Fruit fly (Drosophila melanogaster): ENCODE measurements around the gene RpL17.

Gene RpL17

dm6 chrX:6756175-6756718 is 12.2 kb upstream of the RpL17 start, which contains the start of gene sov (continued):
- peak; percentile 25; the same call in 1 of the 2 replicates for TF ChIP-seq MBD-R2 (GFP tag; IDR thresholded peaks at IDR 0.05)
- no peak for TF ChIP-seq CG17568 (GFP tag; optimal IDR thresholded peaks at IDR 0.05)
- peak; percentile 15 for TF ChIP-seq CG34376 (GFP tag; optimal IDR thresholded peaks at IDR 0.05)
- no peak for TF ChIP-seq CG31365 (tag; optimal IDR thresholded peaks at IDR 0.05)
- no peak for TF ChIP-seq NC2β (GFP tag; optimal IDR thresholded peaks at IDR 0.05)
- TF ChIP-seq ash1 (GFP tag; optimal IDR thresholded peaks at IDR 0.05), result no peak
- TF ChIP-seq CG3847 (GFP tag; IDR thresholded peaks at IDR 0.05), result 0 out of 2 replicates have a peak, but pooled peaks have one; percentile 10
- peak; percentile 74 for TF ChIP-seq bbx (GFP tag; IDR thresholded peaks at IDR 0.05; ENCODE audit: partially characterized antibody)
- no peak for TF ChIP-seq CG17359 (tag; optimal IDR thresholded peaks at IDR 0.05)
- TF ChIP-seq CG8388 (GFP tag; optimal IDR thresholded peaks at IDR 0.05), result no peak
- no peak for TF ChIP-seq CG6175 (GFP tag; IDR thresholded peaks at IDR 0.05)
- no peak for TF ChIP-seq tap (tag; optimal IDR thresholded peaks at IDR 0.05)
- no peak for TF ChIP-seq Ets65A (GFP tag)
- TF ChIP-seq CG32767 (GFP tag; IDR thresholded peaks at IDR 0.05), result no peak
- TF ChIP-seq gfzf (GFP tag; optimal IDR thresholded peaks at IDR 0.05), result peak; percentile 76
- 0 out of 3 replicates have a peak, but pooled peaks have one; percentile 22 for TF ChIP-seq CG2199 (GFP tag; IDR thresholded peaks at IDR 0.05)
- TF ChIP-seq hkb (optimal IDR thresholded peaks at IDR 0.05), result no peak
- TF ChIP-seq hkb (GFP tag; IDR thresholded peaks at IDR 0.05), result no peak
- no peak for TF ChIP-seq HmgD (GFP tag; optimal IDR thresholded peaks at IDR 0.05)
- peak; percentile 81 for TF ChIP-seq inv (GFP tag; IDR thresholded peaks at IDR 0.05; ENCODE audit: partially characterized antibody)
- peak; percentile 49 for TF ChIP-seq Hmr (GFP tag; optimal IDR thresholded peaks at IDR 0.05)
- peak; percentile 80 for TF ChIP-seq Bgb (GFP tag; IDR thresholded peaks at IDR 0.05; ENCODE audit: partially characterized antibody)
- peak; percentile 88 for TF ChIP-seq unc-4 (GFP tag; IDR thresholded peaks at IDR 0.05; ENCODE audit: partially characterized antibody)
- no peak for TF ChIP-seq fd102C (GFP tag; optimal IDR thresholded peaks at IDR 0.05)
- no peak for TF ChIP-seq CoRest (tag; optimal IDR thresholded peaks at IDR 0.05)
- TF ChIP-seq CG9727 (GFP tag; optimal IDR thresholded peaks at IDR 0.05), result peak; percentile 7
- TF ChIP-seq Asciz (GFP tag; optimal IDR thresholded peaks at IDR 0.05), result no peak
- TF ChIP-seq Scr (GFP tag; IDR thresholded peaks at IDR 0.05; ENCODE audit: partially characterized antibody), result peak; percentile 94
- no peak for TF ChIP-seq D19B (GFP tag; optimal IDR thresholded peaks at IDR 0.05)
- TF ChIP-seq chif (GFP tag; optimal IDR thresholded peaks at IDR 0.05), result no peak
- TF ChIP-seq hth (optimal IDR thresholded peaks at IDR 0.05), result no peak
- peak; percentile 2 for TF ChIP-seq CG13775 (GFP tag; optimal IDR thresholded peaks at IDR 0.05)
- TF ChIP-seq CG10543 (GFP tag; optimal IDR thresholded peaks at IDR 0.05), result peak; percentile 19
- peak; percentile 36 for TF ChIP-seq CG12769 (tag; optimal IDR thresholded peaks at IDR 0.05)
- peak; percentile 65 for TF ChIP-seq CG2116 (GFP tag; optimal IDR thresholded peaks at IDR 0.05)
- peak; percentile 48 for TF ChIP-seq CG14710 (tag; optimal IDR thresholded peaks at IDR 0.05)
- TF ChIP-seq sens (GFP tag), result peak; percentile 77
- TF ChIP-seq CG7987 (GFP tag; optimal IDR thresholded peaks at IDR 0.05), result peak; percentile 1
- TF ChIP-seq CG2875 (GFP tag; optimal IDR thresholded peaks at IDR 0.05), result no peak
- TF ChIP-seq nom (GFP tag; optimal IDR thresholded peaks at IDR 0.05), result peak; percentile 23
- TF ChIP-seq CG7786 (GFP tag; optimal IDR thresholded peaks at IDR 0.05), result no peak
- TF ChIP-seq CG7928 (GFP tag; optimal IDR thresholded peaks at IDR 0.05), result no peak
- TF ChIP-seq CG12744 (GFP tag; optimal IDR thresholded peaks at IDR 0.05), result no peak
- TF ChIP-seq CG8765 (GFP tag; IDR thresholded peaks at IDR 0.05), result no peak
- no peak for TF ChIP-seq pros (GFP tag; optimal IDR thresholded peaks at IDR 0.05)
- TF ChIP-seq Atf6 (GFP tag; IDR thresholded peaks at IDR 0.05), result no peak
- no peak for TF ChIP-seq grn (GFP tag; optimal IDR thresholded peaks at IDR 0.05)
- TF ChIP-seq gro (GFP tag; optimal IDR thresholded peaks at IDR 0.05), result no peak
- TF ChIP-seq Dll (GFP tag; IDR thresholded peaks at IDR 0.05; ENCODE audit: partially characterized antibody), result peak; percentile 94
- no peak for TF ChIP-seq CG5245 (GFP tag; optimal IDR thresholded peaks at IDR 0.05)

Measured in whole organism, embryonic.